Worm (Caenorhabditis elegans) whole organism, midembryonic: ENCODE measurements around the gene nhr-270.

Experiments
- cog-1 ChIP-seq: sonication (generic microtip); optimal IDR thresholded peaks from 2 replicates; lab custom pipeline; 2016; ENCODE audit warnings: missing genetic modification characterization, missing compliant biosample characterization
- flt-1 ChIP-seq: fragments of 200-800 bp; sonication (Bioruptor generic); IDR thresholded peaks from 2 replicates; pipeline ENCODE4 v1.3.6; 2022; ENCODE audit warnings: missing genetic modification characterization, missing compliant biosample characterization
- klf-2 ChIP-seq: fragments of 200-800 bp; sonication (Bioruptor generic); conservative IDR thresholded peaks from 2 replicates; pipeline ENCODE4 v1.3.6; 2022; ENCODE audit warnings: missing genetic modification reagents, missing genetic modification characterization, missing compliant biosample characterization
- med-1 ChIP-seq: sonication (generic microtip); optimal IDR thresholded peaks from 2 replicates; lab custom pipeline; 2017; ENCODE audit warnings: missing genetic modification characterization, mild to moderate bottlenecking, missing compliant biosample characterization, antibody characterized with exemption, missing genetic modification reagents; ENCODE audit not compliant: insufficient read depth
- tab-1 ChIP-seq: fragments of 200-800 bp; sonication (Bioruptor generic); IDR thresholded peaks from 2 replicates; pipeline ENCODE4 v1.3.6; 2022; ENCODE audit warnings: missing genetic modification characterization, missing compliant biosample characterization
- ztf-23 ChIP-seq: fragments of 200-800 bp; sonication (Bioruptor generic); IDR thresholded peaks from 2 replicates; pipeline ENCODE4 v1.3.6; 2022; ENCODE audit warnings: missing genetic modification reagents, missing genetic modification characterization, missing compliant biosample characterization
- ztf-29 ChIP-seq: fragments of 200-800 bp; sonication (Bioruptor generic); IDR thresholded peaks from 2 replicates; pipeline ENCODE4 v1.3.6; 2022; ENCODE audit warnings: missing genetic modification reagents, missing genetic modification characterization, missing compliant biosample characterization

DNA sequence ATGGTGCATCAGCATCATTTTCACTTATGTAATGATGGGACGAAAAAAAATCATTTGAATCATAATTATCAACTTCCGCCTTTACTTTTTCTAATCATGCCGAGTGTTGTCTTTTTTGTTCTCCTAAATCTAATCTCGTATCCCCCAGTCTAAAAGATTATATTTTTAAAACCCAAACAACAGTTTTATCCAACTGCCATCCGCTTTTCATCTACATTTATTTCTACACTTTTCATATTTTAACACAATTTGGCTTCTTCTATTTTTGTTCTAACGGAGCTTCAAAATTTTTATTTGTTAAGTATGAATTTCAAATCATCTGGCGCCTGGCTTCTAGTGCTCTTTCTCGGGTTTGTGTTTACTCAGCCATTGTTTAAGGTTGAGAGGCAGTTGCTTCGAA, 47.6 kb upstream of the nhr-270 start, which contains the start of gene K09C6.3:
- TF ChIP-seq cog-1 (tag; lab: Kevin White, UChicago) (no peak), tab-1 (GFP tag; lab: Robert Waterston, UW) (no peak), ztf-29 (GFP tag; lab: Robert Waterston, UW) (no peak), ztf-23 (GFP tag; lab: Robert Waterston, UW) (no peak), flt-1 (GFP tag; lab: Robert Waterston, UW) (no peak), med-1 (GFP tag; lab: Kevin White, UChicago) (no peak), klf-2 (GFP tag; lab: Robert Waterston, UW) (no peak)
